Worm (Caenorhabditis elegans): ENCODE data around the gene dmd-3.

ce11 chrV:19611675-19612345, 43.2 kb downstream of the dmd-3 start:
- no peak for TF ChIP-seq pha-4 (tag; optimal IDR thresholded peaks at IDR 0.05)
- no peak for TF ChIP-seq dpl-1 (GFP tag; optimal IDR thresholded peaks at IDR 0.05)
- peak; percentile 49; the same call in 1 of the 2 replicates for TF ChIP-seq madf-3 (GFP tag; IDR thresholded peaks at IDR 0.05)
- TF ChIP-seq T26A5.8 (tag; optimal IDR thresholded peaks at IDR 0.05) = no peak
- no peak for TF ChIP-seq die-1 (tag; optimal IDR thresholded peaks at IDR 0.05)
- no peak for TF ChIP-seq tbx-9 (tag; optimal IDR thresholded peaks at IDR 0.05; ENCODE audit: borderline replicate concordance)
- TF ChIP-seq snpc-3.4 (tag; optimal IDR thresholded peaks at IDR 0.05) = no peak
- TF ChIP-seq snpc-4 (GFP tag; optimal IDR thresholded peaks at IDR 0.05) = no peak
- no peak for TF ChIP-seq snpc-4 (tag; optimal IDR thresholded peaks at IDR 0.05)
- TF ChIP-seq F37B4.10 (GFP tag; IDR thresholded peaks at IDR 0.05) = no peak
- no peak for TF ChIP-seq ceh-27 (GFP tag; optimal IDR thresholded peaks at IDR 0.05)
- no peak for TF ChIP-seq madf-8 (GFP tag; conservative IDR thresholded peaks at IDR 0.05)

Data from whole organism, young adult.